Worm (Caenorhabditis elegans) whole organism, mixed stage, embryonic: ENCODE results near the gene ZK1240.5.

ENCODE experiments used
- M03D4.4 ChIP-seq: sonication (generic microtip); optimal IDR thresholded peaks from 2 replicates; lab custom pipeline; 2017; ENCODE audit warnings: mild to moderate bottlenecking, missing genetic modification characterization, missing compliant biosample characterization
- bed-3 ChIP-seq: fragments of 200-800 bp; sonication (Bioruptor generic); optimal IDR thresholded peaks from 3 replicates; lab custom pipeline; 2018; ENCODE audit warnings: mild to moderate bottlenecking, missing genetic modification characterization, moderate library complexity, missing compliant biosample characterization
- blmp-1 ChIP-seq: fragments of 150-350 bp; optimal IDR thresholded peaks from 2 replicates; lab custom pipeline; 2014; ENCODE audit warnings: missing biosample characterization, missing genetic modification characterization
- ceh-39 ChIP-seq: fragments of 150-350 bp; optimal IDR thresholded peaks from 2 replicates; lab custom pipeline; 2014; ENCODE audit warnings: missing biosample characterization, missing genetic modification characterization
- ceh-43 ChIP-seq: fragments of 200-800 bp; sonication (Bioruptor generic); optimal IDR thresholded peaks from 2 replicates; lab custom pipeline; 2018; ENCODE audit warnings: mild to moderate bottlenecking, missing genetic modification characterization, moderate library complexity, missing compliant biosample characterization
- ceh-83 ChIP-seq: fragments of 200-800 bp; sonication (Bioruptor generic); optimal IDR thresholded peaks from 2 replicates; lab custom pipeline; 2018; ENCODE audit warnings: mild to moderate bottlenecking, missing genetic modification characterization, missing compliant biosample characterization
- ces-1 ChIP-seq: fragments of 150-350 bp; optimal IDR thresholded peaks from 2 replicates; lab custom pipeline; 2014; ENCODE audit warnings: missing biosample characterization, missing genetic modification reagents, missing genetic modification characterization
- cnd-1 ChIP-seq: fragments of 200-800 bp; sonication (Bioruptor generic); optimal IDR thresholded peaks from 2 replicates; lab custom pipeline; 2018; ENCODE audit warnings: mild to moderate bottlenecking, missing genetic modification characterization, missing compliant biosample characterization
- drap-1 ChIP-seq: fragments of 200-800 bp; sonication (Bioruptor generic); optimal IDR thresholded peaks from 3 replicates; lab custom pipeline; 2018; ENCODE audit warnings: mild to moderate bottlenecking, missing genetic modification characterization, missing compliant biosample characterization
- elt-1 ChIP-seq: sonication (generic microtip); optimal IDR thresholded peaks from 2 replicates; lab custom pipeline; 2017; ENCODE audit warnings: missing genetic modification characterization, mild to moderate bottlenecking, missing compliant biosample characterization, antibody characterized with exemption, moderate library complexity, borderline replicate concordance; ENCODE audit not compliant: insufficient read depth
- elt-3 ChIP-seq: fragments of 150-350 bp; optimal IDR thresholded peaks from 2 replicates; lab custom pipeline; 2014; ENCODE audit warnings: missing biosample characterization, missing genetic modification characterization
- flh-1 ChIP-seq: fragments of 200-800 bp; sonication (Bioruptor generic); optimal IDR thresholded peaks from 2 replicates; lab custom pipeline; 2018; ENCODE audit warnings: mild to moderate bottlenecking, missing genetic modification characterization, moderate library complexity, missing compliant biosample characterization
- ham-2 ChIP-seq: fragments of 200-800 bp; sonication (Bioruptor generic); optimal IDR thresholded peaks from 2 replicates; lab custom pipeline; 2018; ENCODE audit warnings: mild to moderate bottlenecking, missing genetic modification characterization, missing compliant biosample characterization
- hlh-1 ChIP-seq: fragments of 150-350 bp; optimal IDR thresholded peaks from 2 replicates; lab custom pipeline; 2014; ENCODE audit warnings: missing biosample characterization, missing genetic modification reagents, missing genetic modification characterization
- lin-13 ChIP-seq: fragments of 150-350 bp; optimal IDR thresholded peaks from 2 replicates; lab custom pipeline; 2014; ENCODE audit warnings: missing biosample characterization, missing genetic modification characterization
- lin-32 ChIP-seq: fragments of 200-800 bp; sonication (Bioruptor generic); optimal IDR thresholded peaks from 2 replicates; lab custom pipeline; 2018; ENCODE audit warnings: mild to moderate bottlenecking, missing genetic modification characterization, missing compliant biosample characterization
- lsy-2 ChIP-seq: fragments of 150-350 bp; optimal IDR thresholded peaks from 2 replicates; lab custom pipeline; 2014; ENCODE audit warnings: missing biosample characterization, missing genetic modification characterization
- mep-1 ChIP-seq: fragments of 150-350 bp; optimal IDR thresholded peaks from 2 replicates; lab custom pipeline; 2017; ENCODE audit warnings: missing biosample characterization, missing genetic modification reagents, missing genetic modification characterization, inconsistent platforms
- mls-2 ChIP-seq: sonication (generic microtip); optimal IDR thresholded peaks from 2 replicates; lab custom pipeline; 2016; ENCODE audit warnings: mild to moderate bottlenecking, missing genetic modification characterization, moderate library complexity, missing compliant biosample characterization
- nhr-12 ChIP-seq: fragments of 150-350 bp; optimal IDR thresholded peaks from 2 replicates; lab custom pipeline; 2014; ENCODE audit warnings: missing biosample characterization, missing genetic modification characterization
- nhr-2 ChIP-seq: fragments of 150-350 bp; optimal IDR thresholded peaks from 2 replicates; lab custom pipeline; 2014; ENCODE audit warnings: missing biosample characterization, missing genetic modification characterization
- nhr-237 ChIP-seq: fragments of 150-350 bp; optimal IDR thresholded peaks from 2 replicates; lab custom pipeline; 2014; ENCODE audit warnings: missing biosample characterization, missing genetic modification characterization
- nhr-28 ChIP-seq: fragments of 150-350 bp; optimal IDR thresholded peaks from 2 replicates; lab custom pipeline; 2014; ENCODE audit warnings: missing biosample characterization, missing genetic modification characterization
- nhr-76 ChIP-seq: sonication (generic microtip); optimal IDR thresholded peaks from 2 replicates; lab custom pipeline; 2017; ENCODE audit warnings: missing biosample characterization, missing genetic modification characterization
- snpc-4 ChIP-seq: fragments of 150-350 bp; optimal IDR thresholded peaks from 2 replicates; lab custom pipeline; 2014; ENCODE audit warnings: missing biosample characterization, missing genetic modification characterization
- sptf-1 ChIP-seq: sonication (generic microtip); optimal IDR thresholded peaks from 2 replicates; lab custom pipeline; 2017; ENCODE audit warnings: mild to moderate bottlenecking, missing genetic modification characterization, moderate library complexity, missing compliant biosample characterization
- tbx-8 ChIP-seq: fragments of 200-800 bp; sonication (Bioruptor generic); optimal IDR thresholded peaks from 2 replicates; lab custom pipeline; 2018; ENCODE audit warnings: mild to moderate bottlenecking, missing genetic modification characterization, moderate library complexity, missing compliant biosample characterization
- unc-120 ChIP-seq: sonication (generic microtip); optimal IDR thresholded peaks from 2 replicates; lab custom pipeline; 2017; ENCODE audit warnings: missing genetic modification characterization, missing compliant biosample characterization; ENCODE audit not compliant: poor library complexity, severe bottlenecking
- unc-62 ChIP-seq: fragments of 150-350 bp; optimal IDR thresholded peaks from 2 replicates; lab custom pipeline; 2014; ENCODE audit warnings: missing biosample characterization, missing genetic modification reagents, missing genetic modification characterization
- zip-8 ChIP-seq: fragments of 150-350 bp; optimal IDR thresholded peaks from 2 replicates; lab custom pipeline; 2014; ENCODE audit warnings: missing biosample characterization, missing genetic modification characterization
- ztf-11 ChIP-seq: fragments of 150-350 bp; optimal IDR thresholded peaks from 2 replicates; lab custom pipeline; 2014; ENCODE audit warnings: missing biosample characterization, missing genetic modification characterization

The ZK1240.5 gene

ce11 chrII:2359965-2360364 is 42.2 kb upstream of the ZK1240.5 start, which contains the start of gene F43C11.16:
Gene F43C11.16 (minus strand): TSS chrII:2360065.
- no peak for TF ChIP-seq sptf-1 (tag; lab: Kevin White, UChicago)
- TF ChIP-seq nhr-12 (tag; lab: Kevin White, UChicago): no peak
- TF ChIP-seq unc-62 (GFP tag; lab: Kevin White, UChicago): no peak
- no peak for TF ChIP-seq M03D4.4
- no peak for TF ChIP-seq ceh-83 (GFP tag; lab: Kevin White, UChicago)
- TF ChIP-seq ztf-11 (tag; lab: Kevin White, UChicago): no peak
- no peak for TF ChIP-seq nhr-237 (tag; lab: Kevin White, UChicago)
- no peak for TF ChIP-seq flh-1 (GFP tag; lab: Kevin White, UChicago)
- no peak for TF ChIP-seq lin-32
- TF ChIP-seq nhr-2 (tag; lab: Kevin White, UChicago): no peak
- TF ChIP-seq nhr-28 (tag; lab: Kevin White, UChicago): no peak
- no peak for TF ChIP-seq unc-120 (tag; lab: Kevin White, UChicago)
- no peak for TF ChIP-seq tbx-8
- no peak for TF ChIP-seq ceh-43

DNA sequence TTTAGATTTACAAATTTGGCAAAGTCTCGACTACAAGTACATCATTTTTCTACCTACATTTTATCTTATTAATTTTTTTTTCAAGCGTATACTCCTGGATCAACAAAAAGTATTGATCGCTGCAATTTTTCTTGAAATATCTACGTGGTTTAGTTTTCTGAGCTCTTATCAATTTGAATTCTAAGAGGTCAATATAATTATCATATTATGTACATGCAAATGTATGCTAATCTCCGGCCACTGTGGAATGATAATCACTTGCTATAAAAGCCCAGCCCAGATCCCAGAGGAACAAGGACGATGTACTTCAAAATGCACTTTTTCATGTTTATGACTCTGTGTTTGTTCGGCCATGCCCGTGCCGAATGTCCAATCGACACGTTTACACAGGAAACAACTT is 39.1 kb upstream of the ZK1240.5 start, which contains the start of gene F43C11.1:
F43C11.1 (plus strand) TSS at position 301 of the 400 bp plus-strand sequence.
- no peak for TF ChIP-seq nhr-76
- no peak for TF ChIP-seq mls-2 (tag; lab: Kevin White, UChicago)
- no peak for TF ChIP-seq ham-2
- TF ChIP-seq mep-1 (tag; lab: Kevin White, UChicago): no peak
- no peak for TF ChIP-seq ceh-39 (tag; lab: Kevin White, UChicago)
- no peak for TF ChIP-seq lin-13 (tag; lab: Kevin White, UChicago)
- TF ChIP-seq snpc-4 (tag; lab: Kevin White, UChicago): no peak
- no peak for TF ChIP-seq ztf-11 (tag; lab: Kevin White, UChicago)
- no peak for TF ChIP-seq unc-120 (tag; lab: Kevin White, UChicago)
- no peak for TF ChIP-seq flh-1 (GFP tag; lab: Kevin White, UChicago)
- TF ChIP-seq nhr-12 (tag; lab: Kevin White, UChicago): no peak

ce11 chrII:2354476-2354875 is 36.7 kb upstream of the ZK1240.5 start, which contains the start of gene F43C11.2:
Gene F43C11.2 (plus strand): TSS chrII:2354776.
- TF ChIP-seq sptf-1 (tag; lab: Kevin White, UChicago) (no peak), nhr-76 (no peak), ham-2 (no peak), nhr-28 (tag; lab: Kevin White, UChicago) (no peak), drap-1 (GFP tag; lab: Kevin White, UChicago) (no peak), nhr-2 (tag; lab: Kevin White, UChicago) (no peak), tbx-8 (no peak), bed-3 (GFP tag; lab: Kevin White, UChicago) (no peak), nhr-237 (tag; lab: Kevin White, UChicago) (no peak), M03D4.4 (no peak), lsy-2 (tag; lab: Kevin White, UChicago) (no peak), ceh-39 (tag; lab: Kevin White, UChicago) (no peak), ceh-43 (no peak), snpc-4 (tag; lab: Kevin White, UChicago) (no peak), unc-62 (GFP tag; lab: Kevin White, UChicago) (no peak), zip-8 (tag; lab: Kevin White, UChicago) (no peak), ztf-11 (tag; lab: Kevin White, UChicago) (no peak), cnd-1 (tag; lab: Kevin White, UChicago) (no peak), lin-13 (tag; lab: Kevin White, UChicago) (no peak), hlh-1 (tag; lab: Kevin White, UChicago) (no peak)

DNA sequence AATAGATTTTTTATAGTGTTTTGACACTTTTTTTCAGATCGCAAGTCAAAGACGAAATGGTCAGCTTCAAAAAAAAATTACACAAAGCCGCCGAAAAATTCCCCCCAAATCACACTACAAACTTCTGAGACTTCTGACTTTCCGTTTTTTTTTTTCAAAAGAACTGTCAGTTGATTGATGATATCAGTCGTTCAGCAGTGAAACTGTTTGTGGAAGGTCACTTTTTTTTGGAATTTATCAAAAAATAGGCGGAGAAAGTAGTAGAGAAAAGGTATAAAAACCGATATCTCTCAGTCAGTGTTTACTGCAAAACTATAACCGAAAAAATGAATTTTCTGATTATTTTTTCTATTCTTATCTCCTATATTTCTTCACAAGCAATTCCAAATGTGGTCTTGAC is 35.3 kb upstream of the ZK1240.5 start, which contains the start of gene F43C11.3:
F43C11.3 (plus strand) TSS at position 301 of the 400 bp plus-strand sequence.
- TF ChIP-seq ceh-83 (GFP tag; lab: Kevin White, UChicago): no peak
- no peak for TF ChIP-seq cnd-1 (tag; lab: Kevin White, UChicago)
- TF ChIP-seq elt-1: no peak
- no peak for TF ChIP-seq ces-1 (GFP tag; lab: Kevin White, UChicago)
- no peak for TF ChIP-seq snpc-4 (tag; lab: Kevin White, UChicago)
- no peak for TF ChIP-seq lin-13 (tag; lab: Kevin White, UChicago)
- TF ChIP-seq drap-1 (GFP tag; lab: Kevin White, UChicago): no peak
- no peak for TF ChIP-seq elt-3 (tag; lab: Kevin White, UChicago)
- TF ChIP-seq ham-2: no peak
- no peak for TF ChIP-seq nhr-2 (tag; lab: Kevin White, UChicago)
- TF ChIP-seq bed-3 (GFP tag; lab: Kevin White, UChicago): no peak
- TF ChIP-seq M03D4.4: no peak
- TF ChIP-seq blmp-1 (tag; lab: Kevin White, UChicago): no peak
- TF ChIP-seq nhr-76: no peak
- no peak for TF ChIP-seq mep-1 (tag; lab: Kevin White, UChicago)
- no peak for TF ChIP-seq lin-32
- no peak for TF ChIP-seq hlh-1 (tag; lab: Kevin White, UChicago)
